Worm (Caenorhabditis elegans) whole organism, L1 larva: ENCODE measurements around the gene Y43F8B.22.

Source experiments
- C04F5.9 ChIP-seq: sonication (generic microtip); optimal IDR thresholded peaks from 2 replicates; lab custom pipeline; 2016; ENCODE audit warnings: missing genetic modification characterization, missing compliant biosample characterization
- F16B12.6 ChIP-seq: fragments of 150-350 bp; optimal IDR thresholded peaks from 2 replicates; lab custom pipeline; 2014; ENCODE audit warnings: missing biosample characterization, missing genetic modification characterization
- Y116A8C.19 ChIP-seq: sonication (generic microtip); optimal IDR thresholded peaks from 2 replicates; lab custom pipeline; 2016; ENCODE audit warnings: missing compliant biosample characterization, missing genetic modification characterization, borderline replicate concordance
- aha-1 ChIP-seq: fragments of 150-350 bp; optimal IDR thresholded peaks from 2 replicates; lab custom pipeline; 2014; ENCODE audit warnings: missing biosample characterization, missing genetic modification characterization
- alr-1 ChIP-seq: fragments of 200-800 bp; sonication (Bioruptor generic); optimal IDR thresholded peaks from 2 replicates; lab custom pipeline; 2018; ENCODE audit warnings: borderline replicate concordance, mild to moderate bottlenecking, missing genetic modification characterization, missing compliant biosample characterization
- aly-2 ChIP-seq: fragments of 150-350 bp; optimal IDR thresholded peaks from 2 replicates; lab custom pipeline; 2014; ENCODE audit warnings: missing biosample characterization, missing genetic modification characterization
- ama-1 ChIP-seq: fragments of 150-350 bp; optimal IDR thresholded peaks from 2 replicates; lab custom pipeline; 2014
- blmp-1 ChIP-seq: fragments of 150-350 bp; optimal IDR thresholded peaks from 2 replicates; lab custom pipeline; 2014; ENCODE audit warnings: missing biosample characterization, missing genetic modification characterization
- ceh-8 ChIP-seq: fragments of 200-800 bp; sonication (Bioruptor generic); optimal IDR thresholded peaks from 2 replicates; lab custom pipeline; 2018; ENCODE audit warnings: mild to moderate bottlenecking, missing genetic modification characterization, moderate library complexity, missing compliant biosample characterization
- ceh-82 ChIP-seq, 3 experiments: fragments of 150-350 bp in 1 of 3; sonication (generic microtip) in 2 of 3; optimal IDR thresholded peaks; 2 replicates each; lab custom pipeline; 2014 to 2017; ENCODE audit warnings: missing biosample characterization in 3 of 3, missing genetic modification characterization in 3 of 3
- ceh-88 ChIP-seq: fragments of 200-800 bp; sonication (Bioruptor generic); IDR thresholded peaks from 2 replicates; pipeline ENCODE4 v1.3.6; 2022; ENCODE audit warnings: missing genetic modification characterization, missing compliant biosample characterization
- ceh-90 ChIP-seq: sonication (generic microtip); optimal IDR thresholded peaks from 2 replicates; lab custom pipeline; 2016; ENCODE audit warnings: missing genetic modification characterization, missing compliant biosample characterization
- ces-1 ChIP-seq: fragments of 150-350 bp; optimal IDR thresholded peaks from 2 replicates; lab custom pipeline; 2014; ENCODE audit warnings: missing biosample characterization, missing genetic modification reagents, missing genetic modification characterization
- efl-1 ChIP-seq, 4 experiments: fragments of 150-350 bp; optimal IDR thresholded peaks in 3 of 4; peaks in 1 of 4; 1 replicate in 1 of 4; 2 replicates in 3 of 4; lab custom pipeline; 2014; ENCODE audit warnings: missing biosample characterization in 2 of 4, missing genetic modification characterization in 2 of 4, missing genetic modification reagents in 2 of 4
- egl-13 ChIP-seq: sonication (generic microtip); optimal IDR thresholded peaks from 2 replicates; lab custom pipeline; 2016; ENCODE audit warnings: missing genotype, missing genetic modification reagents, missing genetic modification characterization, missing compliant biosample characterization
- elt-3 ChIP-seq, 6 experiments: fragments of 150-350 bp in 1 of 6; sonication (generic microtip); optimal IDR thresholded peaks; 2 replicates each; lab custom pipeline; 2017 to 2018; ENCODE audit warnings: missing biosample characterization in 6 of 6, missing genetic modification characterization in 6 of 6, inconsistent platforms in 1 of 6
- fkh-10 ChIP-seq: sonication (generic microtip); optimal IDR thresholded peaks from 2 replicates; lab custom pipeline; 2017; ENCODE audit warnings: missing biosample characterization, missing genetic modification reagents, missing genetic modification characterization
- fkh-4 ChIP-seq: sonication (generic microtip); optimal IDR thresholded peaks from 2 replicates; lab custom pipeline; 2016; ENCODE audit warnings: missing compliant biosample characterization, missing genetic modification characterization, borderline replicate concordance
- fkh-8 ChIP-seq: sonication (generic microtip); optimal IDR thresholded peaks from 2 replicates; lab custom pipeline; 2016; ENCODE audit warnings: mild to moderate bottlenecking, missing genetic modification characterization, missing compliant biosample characterization
- grh-1 ChIP-seq: fragments of 200-800 bp; sonication (Bioruptor generic); IDR thresholded peaks from 2 replicates; pipeline ENCODE4 v1.3.6; 2022; ENCODE audit warnings: missing genetic modification reagents, missing genetic modification characterization, missing compliant biosample characterization
- hlh-4 ChIP-seq: sonication (generic microtip); optimal IDR thresholded peaks from 2 replicates; lab custom pipeline; 2016; ENCODE audit warnings: mild to moderate bottlenecking, missing genetic modification characterization, missing compliant biosample characterization
- irx-1 ChIP-seq: sonication (generic microtip); optimal IDR thresholded peaks from 2 replicates; lab custom pipeline; 2016; ENCODE audit warnings: missing genetic modification characterization, missing compliant biosample characterization
- lin-14 ChIP-seq: fragments of 200-800 bp; sonication (Bioruptor generic); optimal IDR thresholded peaks from 2 replicates; lab custom pipeline; 2018; ENCODE audit warnings: mild to moderate bottlenecking, missing genetic modification characterization, moderate library complexity, missing compliant biosample characterization
- lin-35 ChIP-seq, 2 experiments: fragments of 150-350 bp; optimal IDR thresholded peaks; 2 replicates each; lab custom pipeline; 2014; ENCODE audit warnings: missing biosample characterization in 2 of 2, missing genetic modification characterization in 2 of 2, missing genetic modification reagents in 2 of 2
- lsy-2 ChIP-seq, 2 experiments: fragments of 150-350 bp; optimal IDR thresholded peaks; 2 replicates each; lab custom pipeline; 2014; ENCODE audit warnings: missing biosample characterization in 2 of 2, missing genetic modification characterization in 2 of 2
- mdl-1 ChIP-seq, 2 experiments: fragments of 150-350 bp; optimal IDR thresholded peaks; 2 replicates each; lab custom pipeline; 2014 to 2017; ENCODE audit warnings: missing biosample characterization in 2 of 2, missing genetic modification characterization in 2 of 2, inconsistent platforms in 1 of 2
- mef-2 ChIP-seq: fragments of 150-350 bp; optimal IDR thresholded peaks from 2 replicates; lab custom pipeline; 2014; ENCODE audit warnings: missing biosample characterization, missing genetic modification characterization
- mep-1 ChIP-seq: fragments of 150-350 bp; optimal IDR thresholded peaks from 2 replicates; lab custom pipeline; 2014; ENCODE audit warnings: missing biosample characterization, missing genetic modification characterization
- nhr-12 ChIP-seq: sonication (generic microtip); optimal IDR thresholded peaks from 2 replicates; lab custom pipeline; 2017; ENCODE audit warnings: missing biosample characterization, missing genetic modification characterization
- nhr-28 ChIP-seq: fragments of 150-350 bp; optimal IDR thresholded peaks from 2 replicates; lab custom pipeline; 2014; ENCODE audit warnings: missing biosample characterization, missing genetic modification characterization
- nhr-76 ChIP-seq: sonication (generic microtip); optimal IDR thresholded peaks from 2 replicates; lab custom pipeline; 2017; ENCODE audit warnings: missing biosample characterization, missing genetic modification characterization
- nhr-85 ChIP-seq: sonication (generic microtip); peaks from one replicate; lab custom pipeline; 2016; ENCODE audit warnings: missing genetic modification characterization, inconsistent platforms, missing compliant biosample characterization
- nhr-90 ChIP-seq: sonication (generic microtip); optimal IDR thresholded peaks from 2 replicates; lab custom pipeline; 2016; ENCODE audit warnings: mild to moderate bottlenecking, missing genetic modification characterization, missing compliant biosample characterization; ENCODE audit not compliant: poor library complexity
- pag-3 ChIP-seq: sonication (generic microtip); optimal IDR thresholded peaks from 2 replicates; lab custom pipeline; 2017; ENCODE audit warnings: missing genetic modification characterization, mild to moderate bottlenecking, missing compliant biosample characterization, antibody characterized with exemption, borderline replicate concordance; ENCODE audit not compliant: insufficient read depth
- pqm-1 ChIP-seq: sonication (generic microtip); optimal IDR thresholded peaks from 3 replicates; lab custom pipeline; 2017; ENCODE audit warnings: missing biosample characterization, missing genetic modification characterization
- rnt-1 ChIP-seq: sonication (generic microtip); optimal IDR thresholded peaks from 2 replicates; lab custom pipeline; 2016; ENCODE audit warnings: mild to moderate bottlenecking, missing genetic modification characterization, moderate library complexity, missing compliant biosample characterization
- skn-1 ChIP-seq: fragments of 150-350 bp; optimal IDR thresholded peaks from 2 replicates; lab custom pipeline; 2014; ENCODE audit warnings: missing biosample characterization, missing genetic modification characterization
- snpc-4 ChIP-seq: fragments of 150-350 bp; optimal IDR thresholded peaks from 2 replicates; lab custom pipeline; 2014; ENCODE audit warnings: missing biosample characterization, missing genetic modification characterization
- sox-4 ChIP-seq: sonication (generic microtip); optimal IDR thresholded peaks from 2 replicates; lab custom pipeline; 2016; ENCODE audit warnings: missing genetic modification characterization, missing compliant biosample characterization
- tbx-2 ChIP-seq: sonication (generic microtip); optimal IDR thresholded peaks from 2 replicates; lab custom pipeline; 2016; ENCODE audit warnings: missing genetic modification characterization, missing compliant biosample characterization
- unc-62 ChIP-seq: fragments of 150-350 bp; optimal IDR thresholded peaks from 2 replicates; lab custom pipeline; 2014; ENCODE audit warnings: missing biosample characterization, missing genetic modification reagents, missing genetic modification characterization
- unc-86 ChIP-seq: sonication (generic microtip); optimal IDR thresholded peaks from 2 replicates; lab custom pipeline; 2016; ENCODE audit warnings: missing genetic modification characterization, missing compliant biosample characterization
- unc-98 ChIP-seq: fragments of 200-800 bp; sonication (Bioruptor generic); IDR thresholded peaks from 2 replicates; pipeline ENCODE4 v1.3.6; 2022; ENCODE audit warnings: missing genetic modification characterization, missing compliant biosample characterization
- zag-1 ChIP-seq: fragments of 150-350 bp; optimal IDR thresholded peaks from 2 replicates; lab custom pipeline; 2014; ENCODE audit warnings: missing biosample characterization, missing genetic modification characterization

Gene Y43F8B.22

ce11 chrV:19520130-19520529 lies 37.5 kb downstream of the Y43F8B.22 start:
- TF ChIP-seq grh-1 (peak; percentile 29; the same call in 1 of the 2 replicates), Y116A8C.19 (tag; lab: Kevin White, UChicago) (no peak), fkh-10 (GFP tag; lab: Kevin White, UChicago) (no peak), unc-86 (tag; lab: Kevin White, UChicago) (no peak)

ce11 chrV:19520597-19521322 lies 38.1 kb downstream of the Y43F8B.22 start:
- TF ChIP-seq ama-1 (peak; percentile 70), lsy-2 (tag; optimal IDR thresholded peaks at IDR 0.05; lab: Kevin White, UChicago) (peak in 1 of 2 experiments; percentile 8), fkh-8 (tag; lab: Kevin White, UChicago) (no peak), efl-1 (optimal IDR thresholded peaks at IDR 0.05; lab: Kevin White, UChicago) (no peak), efl-1 (GFP tag; optimal IDR thresholded peaks at IDR 0.05 in 1 of 2; lab: Kevin White, UChicago) (peak in 1 of 2 experiments; percentile 84)

DNA sequence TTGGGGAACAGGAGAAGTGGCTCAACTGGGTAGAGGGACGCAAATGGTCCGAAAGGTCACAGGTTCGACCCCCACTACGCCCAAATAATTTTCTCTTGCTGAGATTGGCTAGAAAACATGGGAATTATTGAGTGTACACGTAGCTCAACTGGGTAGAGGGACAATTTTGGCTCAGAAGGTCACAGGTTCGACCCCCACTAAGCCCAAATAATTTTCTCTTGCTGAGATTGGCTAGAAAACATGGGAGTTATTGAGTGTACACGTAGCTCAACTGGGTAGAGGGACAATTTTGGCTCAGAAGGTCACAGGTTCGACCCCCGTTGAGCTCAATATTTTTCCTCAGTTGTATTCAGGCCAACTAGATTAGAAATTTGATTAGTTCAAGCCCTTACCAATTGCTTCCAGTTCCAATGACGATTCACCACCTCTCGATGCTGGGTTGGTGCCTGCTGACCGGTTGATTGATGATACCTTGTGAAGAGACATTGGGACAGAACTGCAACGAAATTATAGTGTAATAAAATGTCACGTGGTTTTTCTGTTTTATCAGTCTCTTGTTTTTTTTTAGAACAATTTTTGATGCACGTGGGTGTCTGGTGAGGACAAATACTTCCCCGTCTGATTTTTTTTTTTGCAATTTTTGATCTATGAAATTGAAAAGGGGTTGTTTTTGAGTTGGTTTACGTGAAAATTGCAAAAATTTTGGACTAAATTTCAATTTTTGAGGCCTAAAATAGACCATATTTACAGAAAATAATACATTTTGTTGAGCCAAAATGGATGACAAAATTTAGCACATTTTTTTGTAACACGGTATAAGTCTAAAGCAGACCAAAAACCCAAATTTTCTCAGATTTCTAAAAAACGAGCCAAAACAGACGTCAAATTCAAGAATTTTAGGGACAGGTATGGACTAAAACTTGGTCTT lies 39.0 kb downstream of the Y43F8B.22 start:
- TF ChIP-seq nhr-76 (tag; lab: Kevin White, UChicago): no peak
- no peak for TF ChIP-seq unc-62 (GFP tag; lab: Kevin White, UChicago)
- TF ChIP-seq irx-1 (tag; lab: Kevin White, UChicago): peak; percentile 2
- no peak for TF ChIP-seq ceh-82 (tag; optimal IDR thresholded peaks at IDR 0.05; lab: Kevin White, UChicago)
- TF ChIP-seq blmp-1: no peak
- peak; percentile 11 for TF ChIP-seq mef-2
- no peak for TF ChIP-seq F16B12.6
- no peak for TF ChIP-seq ceh-90 (tag; lab: Kevin White, UChicago)
- TF ChIP-seq grh-1: no peak
- TF ChIP-seq C04F5.9: no peak
- TF ChIP-seq sox-4 (tag; lab: Kevin White, UChicago): no peak
- TF ChIP-seq nhr-85: peak; percentile 92
- peak; percentile 54 for TF ChIP-seq nhr-90 (tag; lab: Kevin White, UChicago)
- peak in 1 of 2 experiments; percentile 82 for TF ChIP-seq mdl-1 (tag; optimal IDR thresholded peaks at IDR 0.05; lab: Kevin White, UChicago)
- peak; percentile 81 for TF ChIP-seq lin-14 (GFP tag; lab: Kevin White, UChicago)
- TF ChIP-seq aly-2 (tag; lab: Kevin White, UChicago): no peak
- peak; percentile 54 for TF ChIP-seq rnt-1 (tag; lab: Kevin White, UChicago)
- TF ChIP-seq ces-1 (GFP tag; lab: Kevin White, UChicago): no peak
- TF ChIP-seq fkh-4 (tag; lab: Kevin White, UChicago): no peak
- TF ChIP-seq nhr-28 (tag; lab: Kevin White, UChicago): no peak
- TF ChIP-seq ama-1: no peak
- no peak for TF ChIP-seq ceh-8
- no peak for TF ChIP-seq nhr-12
- TF ChIP-seq hlh-4 (tag; lab: Kevin White, UChicago): no peak
- no peak for TF ChIP-seq unc-86 (tag; lab: Kevin White, UChicago)
- no peak for TF ChIP-seq alr-1
- no peak for TF ChIP-seq efl-1 (optimal IDR thresholded peaks at IDR 0.05; lab: Kevin White, UChicago)
- TF ChIP-seq efl-1 (GFP tag; optimal IDR thresholded peaks at IDR 0.05 in 1 of 2; lab: Kevin White, UChicago): peak in 1 of 2 experiments; percentile 69
- TF ChIP-seq tbx-2: peak; percentile 49
- no peak for TF ChIP-seq aha-1 (tag; lab: Kevin White, UChicago)
- TF ChIP-seq elt-3 (tag; optimal IDR thresholded peaks at IDR 0.05; lab: Kevin White, UChicago): peak in 2 of 6 experiments; percentile 7 to 8
- peak; percentile 68 for TF ChIP-seq mep-1 (tag; lab: Kevin White, UChicago)
- no peak for TF ChIP-seq fkh-8 (tag; lab: Kevin White, UChicago)
- no peak for TF ChIP-seq unc-98 (GFP tag; lab: Robert Waterston, UW)
- peak in 1 of 2 experiments; percentile 43 for TF ChIP-seq lsy-2 (tag; optimal IDR thresholded peaks at IDR 0.05; lab: Kevin White, UChicago)
- no peak for TF ChIP-seq zag-1 (tag; lab: Kevin White, UChicago)
- no peak for TF ChIP-seq snpc-4 (tag; lab: Kevin White, UChicago)
- no peak for TF ChIP-seq ceh-88 (GFP tag; lab: Robert Waterston, UW)
- TF ChIP-seq pag-3 (tag; lab: Kevin White, UChicago): peak; percentile 26
- no peak for TF ChIP-seq skn-1 (tag; lab: Kevin White, UChicago)
- TF ChIP-seq lin-35 (GFP tag; optimal IDR thresholded peaks at IDR 0.05; lab: Kevin White, UChicago): peak in 1 of 2 experiments; percentile 45
- no peak for TF ChIP-seq egl-13
- no peak for TF ChIP-seq pqm-1 (tag; lab: Kevin White, UChicago)
